Fruit fly (Drosophila melanogaster): Measurements from ENCODE around the gene CG33635.

DNA sequence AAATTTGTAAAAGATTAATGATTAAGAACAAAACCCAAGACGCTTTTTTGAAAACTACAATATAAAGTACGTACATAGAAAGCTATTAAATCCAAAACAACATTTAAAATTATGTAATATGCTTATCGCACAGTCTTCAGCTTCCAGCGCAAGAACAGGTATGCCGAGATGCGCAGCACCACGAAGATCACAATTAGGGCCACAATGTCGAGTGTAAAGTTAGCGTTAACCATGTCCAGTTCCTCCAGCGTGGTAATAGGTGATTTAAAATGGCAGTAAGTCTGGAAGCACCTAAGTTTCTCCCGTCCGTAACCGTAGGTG is 35.5 kb downstream of the CG33635 start:
- no peak for TF ChIP-seq psq (optimal IDR thresholded peaks at IDR 0.05)
- TF ChIP-seq h (optimal IDR thresholded peaks at IDR 0.05) = no peak

Data from Kc167 (cell line).